Worm (Caenorhabditis elegans): ENCODE measurements around the gene str-163.

Gene str-163

DNA sequence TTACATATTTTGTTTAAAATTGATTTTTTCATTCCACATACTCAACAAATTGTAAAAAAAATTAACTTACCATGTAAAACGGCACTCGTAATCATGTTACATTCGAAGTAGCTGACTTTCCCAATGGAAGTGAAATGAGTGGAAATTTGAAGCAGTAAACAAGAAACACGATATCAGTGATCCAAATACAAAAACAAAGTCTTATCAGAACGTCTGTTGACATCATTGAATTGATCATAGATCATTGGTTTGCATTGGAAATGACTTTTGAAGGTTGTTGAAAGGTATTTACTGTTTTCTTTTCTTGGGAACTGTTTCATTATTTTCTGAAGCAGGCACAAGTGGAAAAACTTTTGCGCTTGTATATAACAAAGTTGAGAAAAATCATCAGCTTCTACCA is 22.0 kb downstream of the str-163 start, which contains the start of gene Y9C9A.16:
Gene Y9C9A.16 (minus strand): TSS at position 131 of the 400 bp plus-strand sequence.
- TF ChIP-seq pha-2 (tag; optimal IDR thresholded peaks at IDR 0.05) (no peak), F13H6.1 (tag; optimal IDR thresholded peaks at IDR 0.05) (no peak), unc-55 (GFP tag; optimal IDR thresholded peaks at IDR 0.05) (no peak), C38D4.7 (GFP tag; optimal IDR thresholded peaks at IDR 0.05) (no peak), hlh-30 (tag; optimal IDR thresholded peaks at IDR 0.05; ENCODE audit: insufficient read depth) (no peak), ceh-31 (tag; optimal IDR thresholded peaks at IDR 0.05) (no peak), tbx-2 (tag; optimal IDR thresholded peaks at IDR 0.05) (no peak), ceh-14 (tag; optimal IDR thresholded peaks at IDR 0.05) (no peak), ama-1 (optimal IDR thresholded peaks at IDR 0.05) (no peak), ceh-34 (tag; optimal IDR thresholded peaks at IDR 0.05) (no peak), elt-4 (tag; optimal IDR thresholded peaks at IDR 0.05) (no peak), unc-86 (tag; optimal IDR thresholded peaks at IDR 0.05) (no peak), che-1 (tag; optimal IDR thresholded peaks at IDR 0.05) (no peak), lin-11 (tag; optimal IDR thresholded peaks at IDR 0.05) (no peak), fax-1 (tag; optimal IDR thresholded peaks at IDR 0.05) (no peak)

- TF ChIP-seq mec-3 (tag; optimal IDR thresholded peaks at IDR 0.05; ENCODE audit: borderline replicate concordance) = no peak
- TF ChIP-seq hlh-30 (tag; optimal IDR thresholded peaks at IDR 0.05; ENCODE audit: insufficient read depth) = no peak
- no peak for TF ChIP-seq K09A11.1 (tag; optimal IDR thresholded peaks at IDR 0.05; ENCODE audit: insufficient read depth)
- TF ChIP-seq tbx-2 (tag; optimal IDR thresholded peaks at IDR 0.05) = no peak
- no peak for TF ChIP-seq fkh-10 (GFP tag; optimal IDR thresholded peaks at IDR 0.05)
- no peak for TF ChIP-seq nhr-232 (tag; optimal IDR thresholded peaks at IDR 0.05)
- no peak for TF ChIP-seq fax-1 (tag; optimal IDR thresholded peaks at IDR 0.05)
- no peak for TF ChIP-seq pros-1 (tag; optimal IDR thresholded peaks at IDR 0.05)
- no peak for TF ChIP-seq ref-2 (tag; optimal IDR thresholded peaks at IDR 0.05)
- no peak for TF ChIP-seq F13H6.1 (tag; optimal IDR thresholded peaks at IDR 0.05)
- no peak for TF ChIP-seq ets-4 (tag; optimal IDR thresholded peaks at IDR 0.05)
- no peak for TF ChIP-seq syd-9 (tag; optimal IDR thresholded peaks at IDR 0.05)
- no peak for TF ChIP-seq npax-4 (tag; optimal IDR thresholded peaks at IDR 0.05)
- no peak for TF ChIP-seq Y22D7AL.16 (tag; optimal IDR thresholded peaks at IDR 0.05)
- no peak for TF ChIP-seq rnt-1 (tag; optimal IDR thresholded peaks at IDR 0.05)
Observed at ce11 chrIV:4977176-4977693, 23.2 kb downstream of the str-163 start, which contains the start of gene E03H12.5. E03H12.5 (plus strand) TSS chrIV:4977226.

ce11 chrIV:4981027-4981426 is 27.0 kb downstream of the str-163 start, which contains the start of gene srz-24:
srz-24 (minus strand) TSS chrIV:4981127.
- TF ChIP-seq F13H6.1 (tag; optimal IDR thresholded peaks at IDR 0.05) (no peak), pha-4 (tag; optimal IDR thresholded peaks at IDR 0.05) (no peak), pqm-1 (tag; optimal IDR thresholded peaks at IDR 0.05) (no peak), ceh-34 (tag; optimal IDR thresholded peaks at IDR 0.05) (no peak), ceh-45 (GFP tag; IDR thresholded peaks at IDR 0.05) (no peak), che-1 (tag; optimal IDR thresholded peaks at IDR 0.05) (no peak), pax-1 (tag; optimal IDR thresholded peaks at IDR 0.05) (no peak), pros-1 (tag; optimal IDR thresholded peaks at IDR 0.05) (no peak), ama-1 (optimal IDR thresholded peaks at IDR 0.05) (no peak), rnt-1 (tag; optimal IDR thresholded peaks at IDR 0.05) (no peak), ceh-24 (tag; optimal IDR thresholded peaks at IDR 0.05) (no peak), odd-2 (tag; optimal IDR thresholded peaks at IDR 0.05) (no peak), unc-42 (tag; optimal IDR thresholded peaks at IDR 0.05) (no peak), ztf-16 (tag; optimal IDR thresholded peaks at IDR 0.05) (no peak), K09A11.1 (tag; optimal IDR thresholded peaks at IDR 0.05; ENCODE audit: insufficient read depth) (no peak)

DNA sequence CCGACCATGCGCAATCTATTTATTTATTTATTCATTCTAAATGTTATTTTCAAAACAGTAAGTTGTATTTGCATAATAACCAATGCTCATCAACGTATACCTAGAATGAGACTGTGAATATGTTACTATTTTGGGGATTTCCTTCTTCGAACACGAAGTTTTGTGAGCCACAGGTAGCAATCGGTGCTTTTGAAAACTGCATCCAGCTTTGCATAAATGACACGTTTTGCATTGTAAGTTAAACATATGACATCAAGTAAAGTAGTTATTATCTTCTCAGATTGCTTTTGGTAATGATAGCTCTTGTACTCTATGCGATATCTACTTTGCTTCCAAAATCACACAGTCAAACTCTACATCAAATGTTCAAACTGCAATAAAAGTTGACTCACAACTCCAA is 28.5 kb downstream of the str-163 start, which contains the start of gene E03H12.4:
Gene E03H12.4 (plus strand): TSS at position 120 of the 400 bp plus-strand sequence.
- TF ChIP-seq F13H6.1 (tag; optimal IDR thresholded peaks at IDR 0.05) (no peak), tbx-2 (tag; optimal IDR thresholded peaks at IDR 0.05) (no peak), pax-1 (tag; optimal IDR thresholded peaks at IDR 0.05) (no peak), pha-4 (tag; optimal IDR thresholded peaks at IDR 0.05) (no peak), T23F11.4 (GFP tag; optimal IDR thresholded peaks at IDR 0.05) (no peak), ceh-18 (tag; optimal IDR thresholded peaks at IDR 0.05) (no peak), ceh-30 (tag; optimal IDR thresholded peaks at IDR 0.05) (no peak), elt-2 (tag; optimal IDR thresholded peaks at IDR 0.05) (no peak), mec-3 (tag; optimal IDR thresholded peaks at IDR 0.05; ENCODE audit: borderline replicate concordance) (no peak), ceh-14 (tag; optimal IDR thresholded peaks at IDR 0.05) (no peak), K02D7.2 (tag; optimal IDR thresholded peaks at IDR 0.05) (no peak), madf-2 (tag; optimal IDR thresholded peaks at IDR 0.05) (no peak), gmeb-2 (tag; optimal IDR thresholded peaks at IDR 0.05) (no peak), dve-1 (tag; optimal IDR thresholded peaks at IDR 0.05) (no peak)

All from whole organism, late embryonic.